Fruit fly (Drosophila melanogaster): ENCODE measurements around the gene CG9705.

Gene CG9705

DNA sequence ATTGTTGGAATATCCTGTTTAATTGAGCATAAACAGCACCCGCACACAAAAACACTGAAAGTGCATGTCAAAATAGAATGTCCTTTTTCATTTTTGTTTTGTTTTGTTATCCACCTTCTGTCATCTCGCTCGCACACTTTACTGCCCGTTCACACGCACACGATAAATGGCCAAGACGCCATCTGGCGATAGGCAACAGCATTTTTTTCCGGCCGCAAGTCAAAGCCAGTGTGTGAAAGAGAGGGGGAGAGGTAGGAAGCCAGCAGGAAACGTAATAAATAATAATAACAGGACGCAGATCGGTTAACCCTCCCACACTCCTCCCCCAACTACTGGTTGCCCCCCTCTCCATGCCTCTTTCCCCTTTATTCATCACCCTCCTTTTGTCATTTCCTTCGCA is 10.0 kb upstream of the CG9705 start (continued):
- TF ChIP-seq CHES-1-like (GFP tag; optimal IDR thresholded peaks at IDR 0.05) (no peak), Dip2 (GFP tag; IDR thresholded peaks at IDR 0.05) (no peak), CG13287 (GFP tag; IDR thresholded peaks at IDR 0.05; ENCODE audit: partially characterized antibody) (no peak), CG11085 (GFP tag; IDR thresholded peaks at IDR 0.05) (no peak), en (GFP tag; optimal IDR thresholded peaks at IDR 0.05) (no peak), CG17328 (GFP tag; IDR thresholded peaks at IDR 0.05) (peak; percentile 45), CG5953 (GFP tag; IDR thresholded peaks at IDR 0.05) (no peak), D19B (GFP tag; optimal IDR thresholded peaks at IDR 0.05) (no peak), gsb (GFP tag; IDR thresholded peaks at IDR 0.05) (no peak), lbe (GFP tag; optimal IDR thresholded peaks at IDR 0.05) (no peak), ato (GFP tag; IDR thresholded peaks at IDR 0.05; ENCODE audit: partially characterized antibody) (no peak), onecut (GFP tag; IDR thresholded peaks at IDR 0.05) (peak; percentile 73), wek (GFP tag; optimal IDR thresholded peaks at IDR 0.05) (peak; percentile 61), ssp (GFP tag; IDR thresholded peaks at IDR 0.05) (no peak), croc (GFP tag; conservative IDR thresholded peaks at IDR 0.05) (no peak), br (optimal IDR thresholded peaks at IDR 0.05) (no peak), chif (GFP tag; optimal IDR thresholded peaks at IDR 0.05) (peak in 1 of 2 experiments; percentile 30), HLH54F (GFP tag; optimal IDR thresholded peaks at IDR 0.05) (no peak), ems (GFP tag; optimal IDR thresholded peaks at IDR 0.05) (no peak), sug (tag; optimal IDR thresholded peaks at IDR 0.05) (no peak), CG11695 (GFP tag; IDR thresholded peaks at IDR 0.05) (no peak), TFAM (GFP tag; optimal IDR thresholded peaks at IDR 0.05) (peak; percentile 40), YL-1 (GFP tag; optimal IDR thresholded peaks at IDR 0.05) (no peak), dati (GFP tag; IDR thresholded peaks at IDR 0.05) (no peak), sd (tag; optimal IDR thresholded peaks at IDR 0.05) (no peak), CG7928 (GFP tag; optimal IDR thresholded peaks at IDR 0.05) (no peak), fru (optimal IDR thresholded peaks at IDR 0.05) (no peak), Atf-2 (GFP tag; optimal IDR thresholded peaks at IDR 0.05) (no peak), Sry-δ (GFP tag; optimal IDR thresholded peaks at IDR 0.05) (no peak), CG33557 (GFP tag; optimal IDR thresholded peaks at IDR 0.05) (peak; percentile 29), cato (GFP tag; optimal IDR thresholded peaks at IDR 0.05; ENCODE audit: borderline replicate concordance) (no peak), Lhr (GFP tag; optimal IDR thresholded peaks at IDR 0.05) (peak; percentile 10), CG10267 (tag; optimal IDR thresholded peaks at IDR 0.05) (peak; percentile 8), CG17359 (tag; optimal IDR thresholded peaks at IDR 0.05) (peak; percentile 36), CG9817 (tag; optimal IDR thresholded peaks at IDR 0.05) (no peak), esg (GFP tag; conservative IDR thresholded peaks at IDR 0.05) (no peak), hbn (GFP tag; IDR thresholded peaks at IDR 0.05; ENCODE audit: partially characterized antibody) (no peak), CG13894 (tag; optimal IDR thresholded peaks at IDR 0.05) (no peak), BEAF-32 (GFP tag; optimal IDR thresholded peaks at IDR 0.05) (no peak), CG16813 (GFP tag; IDR thresholded peaks at IDR 0.05; ENCODE audit: partially characterized antibody) (peak; percentile 11; the same call in 1 of the 3 replicates), CG10147 (GFP tag; optimal IDR thresholded peaks at IDR 0.05) (no peak), bsh (GFP tag; optimal IDR thresholded peaks at IDR 0.05) (peak in 1 of 2 experiments; percentile 11), CG12071 (GFP tag; optimal IDR thresholded peaks at IDR 0.05) (peak; percentile 58), Neu2 (GFP tag; optimal IDR thresholded peaks at IDR 0.05; ENCODE audit: borderline replicate concordance) (no peak), jigr1 (GFP tag; IDR thresholded peaks at IDR 0.05) (no peak), Optix (GFP tag; IDR thresholded peaks at IDR 0.05) (0 out of 3 replicates have a peak, but pooled peaks have one; percentile 51), sr (GFP tag; IDR thresholded peaks at IDR 0.05) (no peak), seq (GFP tag; IDR thresholded peaks at IDR 0.05) (no peak), CG4328 (GFP tag; optimal IDR thresholded peaks at IDR 0.05) (no peak), CG2199 (GFP tag; IDR thresholded peaks at IDR 0.05) (peak; percentile 94), Sox102F (GFP tag; optimal IDR thresholded peaks at IDR 0.05) (peak; percentile 2), Spps (tag; optimal IDR thresholded peaks at IDR 0.05) (no peak)

All from whole organism, embryonic.